Worm (Caenorhabditis elegans): Measurements from ENCODE around the gene F14H8.8.

DNA sequence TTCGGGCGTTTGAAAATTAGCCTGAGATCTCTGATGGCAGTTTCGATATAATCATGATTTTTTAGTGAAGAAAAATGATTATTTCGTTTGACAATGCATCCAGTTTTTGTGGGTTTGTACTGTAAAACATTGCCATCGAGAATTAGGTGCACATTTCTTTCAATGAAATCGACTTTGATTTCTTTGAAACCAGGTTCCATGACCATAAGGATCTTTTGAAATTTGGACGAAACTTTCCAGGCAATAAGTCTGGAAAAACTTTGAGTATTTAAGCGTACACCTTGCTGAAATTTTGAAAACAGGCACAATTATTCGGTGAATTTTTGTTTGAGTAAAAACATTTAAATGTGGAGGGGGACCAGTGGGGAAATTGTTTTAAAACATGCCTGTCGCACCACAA is 22.5 kb downstream of the F14H8.8 start:
- TF ChIP-seq daf-8 (GFP tag; IDR thresholded peaks at IDR 0.05) (no peak), mdl-1 (tag; optimal IDR thresholded peaks at IDR 0.05) (no peak), fos-1 (tag; optimal IDR thresholded peaks at IDR 0.05) (no peak), nhr-76 (tag; optimal IDR thresholded peaks at IDR 0.05) (no peak), aly-2 (tag; optimal IDR thresholded peaks at IDR 0.05) (no peak), lin-39 (tag; optimal IDR thresholded peaks at IDR 0.05) (no peak), nhr-41 (GFP tag; IDR thresholded peaks at IDR 0.05) (no peak)
